Worm (Caenorhabditis elegans) whole organism, L3 larva: ENCODE measurements around the gene phat-8.

Source experiments
- R02D3.7 ChIP-seq: fragments of 150-350 bp; optimal IDR thresholded peaks from 2 replicates; lab custom pipeline; 2014; ENCODE audit warnings: missing biosample characterization, missing genetic modification characterization
- ama-1 ChIP-seq: fragments of 150-350 bp; optimal IDR thresholded peaks from 2 replicates; lab custom pipeline; 2018
- daf-12 ChIP-seq: fragments of 150-350 bp; optimal IDR thresholded peaks from 2 replicates; lab custom pipeline; 2014; ENCODE audit warnings: missing biosample characterization, missing genetic modification reagents, missing genetic modification characterization
- jun-1 ChIP-seq: fragments of 150-350 bp; optimal IDR thresholded peaks from 2 replicates; lab custom pipeline; 2014; ENCODE audit warnings: missing biosample characterization, missing genetic modification reagents, missing genetic modification characterization
- lin-15B ChIP-seq: fragments of 150-350 bp; optimal IDR thresholded peaks from 2 replicates; lab custom pipeline; 2014; ENCODE audit warnings: missing biosample characterization, missing genetic modification characterization
- nhr-11 ChIP-seq: fragments of 150-350 bp; optimal IDR thresholded peaks from 2 replicates; lab custom pipeline; 2014; ENCODE audit warnings: missing biosample characterization, missing genetic modification characterization
- nhr-237 ChIP-seq: fragments of 150-350 bp; optimal IDR thresholded peaks from 2 replicates; lab custom pipeline; 2014; ENCODE audit warnings: missing biosample characterization, missing genetic modification characterization

ce11 chrII:12435202-12435872, 36.3 kb upstream of the phat-8 start:
- TF ChIP-seq nhr-11 (no peak), daf-12 (tag; lab: Kevin White, UChicago) (no peak), jun-1 (tag; lab: Kevin White, UChicago) (no peak), lin-15B (tag; lab: Kevin White, UChicago) (no peak), ama-1 (no peak), nhr-237 (tag; lab: Kevin White, UChicago) (no peak), R02D3.7 (tag; lab: Kevin White, UChicago) (no peak)
